Worm (Caenorhabditis elegans) whole organism, young adult: Measurements from ENCODE around the gene far-3.
A peak's percentile ranks its signal among the peaks of the same experiment; 100 is the strongest.

ENCODE experiments used
- C17E4.6 ChIP-seq: fragments of 200-800 bp; sonication (Bioruptor generic); IDR thresholded peaks from 2 replicates; pipeline ENCODE4 v1.3.6; 2022; ENCODE audit warnings: missing genetic modification reagents, missing genetic modification characterization, missing compliant biosample characterization
- F23B12.7 ChIP-seq: sonication (generic microtip); optimal IDR thresholded peaks from 2 replicates; lab custom pipeline; 2017; ENCODE audit warnings: missing genetic modification characterization, mild to moderate bottlenecking, missing compliant biosample characterization, antibody characterized with exemption, moderate library complexity; ENCODE audit not compliant: insufficient read depth
- F33H1.4 ChIP-seq: fragments of 200-800 bp; sonication (Bioruptor generic); IDR thresholded peaks from 2 replicates; pipeline ENCODE4 v1.3.6; 2022; ENCODE audit warnings: missing genetic modification reagents, missing genetic modification characterization, missing compliant biosample characterization
- K11D2.4 ChIP-seq: fragments of 200-800 bp; sonication (Bioruptor generic); IDR thresholded peaks from 2 replicates; pipeline ENCODE4 v1.3.6; 2022; ENCODE audit warnings: missing genetic modification reagents, missing genetic modification characterization, missing compliant biosample characterization
- K12H6.12 ChIP-seq: fragments of 200-800 bp; sonication (Bioruptor generic); optimal IDR thresholded peaks from 2 replicates; lab custom pipeline; 2018; ENCODE audit warnings: mild to moderate bottlenecking, missing genetic modification characterization, missing compliant biosample characterization
- ZK185.1 ChIP-seq: sonication (generic microtip); optimal IDR thresholded peaks from 2 replicates; lab custom pipeline; 2016; ENCODE audit warnings: mild to moderate bottlenecking, missing genetic modification characterization, missing compliant biosample characterization; ENCODE audit not compliant: poor library complexity, severe bottlenecking
- ama-1 ChIP-seq, 3 experiments: fragments of 150-350 bp in 1 of 3; sonication (generic microtip) in 2 of 3; optimal IDR thresholded peaks; 2 replicates each; lab custom pipeline; 2014 to 2018; ENCODE audit warnings: missing biosample characterization in 2 of 3, missing genetic modification characterization in 2 of 3, missing genetic modification reagents in 2 of 3
- atf-7 ChIP-seq: sonication (generic microtip); optimal IDR thresholded peaks from 2 replicates; lab custom pipeline; 2017; ENCODE audit warnings: mild to moderate bottlenecking, missing genetic modification characterization, missing compliant biosample characterization
- athp-1 ChIP-seq: sonication (generic microtip); optimal IDR thresholded peaks from 2 replicates; lab custom pipeline; 2017; ENCODE audit warnings: mild to moderate bottlenecking, missing genetic modification characterization, missing compliant biosample characterization
- attf-5 ChIP-seq: fragments of 200-800 bp; sonication (Bioruptor generic); optimal IDR thresholded peaks from 2 replicates; lab custom pipeline; 2018; ENCODE audit warnings: mild to moderate bottlenecking, missing genetic modification characterization, missing compliant biosample characterization
- attf-6 ChIP-seq: fragments of 200-800 bp; sonication (Bioruptor generic); IDR thresholded peaks from 2 replicates; pipeline ENCODE4 v1.3.6; 2022; ENCODE audit warnings: missing genetic modification reagents, missing genetic modification characterization, missing compliant biosample characterization
- cebp-1 ChIP-seq, 2 experiments: fragments of 200-800 bp in 1 of 2; sonication (Bioruptor generic) in 1 of 2; sonication (generic microtip) in 1 of 2; IDR thresholded peaks in 1 of 2; optimal IDR thresholded peaks in 1 of 2; 2 replicates each; pipeline versions ENCODE4 v1.3.6 to Lab custom; 2017 to 2022; ENCODE audit warnings: missing compliant biosample characterization in 2 of 2, missing genetic modification characterization in 2 of 2, mild to moderate bottlenecking in 1 of 2, missing genetic modification reagents in 1 of 2, moderate library complexity in 1 of 2
- ceh-100 ChIP-seq: fragments of 200-800 bp; sonication (Bioruptor generic); IDR thresholded peaks from 2 replicates; pipeline ENCODE4 v1.3.6; 2022; ENCODE audit warnings: missing genetic modification reagents, missing genetic modification characterization, missing compliant biosample characterization
- ceh-27 ChIP-seq: fragments of 200-800 bp; sonication (Bioruptor generic); optimal IDR thresholded peaks from 2 replicates; lab custom pipeline; 2018; ENCODE audit warnings: mild to moderate bottlenecking, missing genetic modification characterization, moderate library complexity, missing compliant biosample characterization
- ceh-79 ChIP-seq: sonication (generic microtip); optimal IDR thresholded peaks from 2 replicates; lab custom pipeline; 2017; ENCODE audit warnings: mild to moderate bottlenecking, missing genetic modification characterization, missing compliant biosample characterization
- efl-1 ChIP-seq: fragments of 150-350 bp; optimal IDR thresholded peaks from 2 replicates; lab custom pipeline; 2014; ENCODE audit warnings: missing biosample characterization, missing genetic modification reagents, missing genetic modification characterization
- egl-44 ChIP-seq: fragments of 200-800 bp; sonication (Bioruptor generic); IDR thresholded peaks from 2 replicates; pipeline ENCODE4 v1.3.6; 2022; ENCODE audit warnings: missing genetic modification reagents, missing genetic modification characterization, missing compliant biosample characterization
- him-1 ChIP-seq: sonication (generic microtip); optimal IDR thresholded peaks from 2 replicates; lab custom pipeline; 2016; ENCODE audit warnings: missing genotype, missing genetic modification reagents, missing genetic modification characterization, missing compliant biosample characterization
- hlh-26 ChIP-seq: fragments of 200-800 bp; sonication (Bioruptor generic); conservative IDR thresholded peaks from 2 replicates; pipeline ENCODE4 v1.3.6; 2022; ENCODE audit warnings: missing genetic modification reagents, missing genetic modification characterization, missing compliant biosample characterization
- hmg-1.2 ChIP-seq: fragments of 200-800 bp; sonication (Bioruptor generic); IDR thresholded peaks from 2 replicates; pipeline ENCODE4 v1.3.6; 2022; ENCODE audit warnings: missing genetic modification reagents, missing genetic modification characterization, missing compliant biosample characterization
- hmg-20 ChIP-seq: fragments of 200-800 bp; sonication (Bioruptor generic); IDR thresholded peaks from 2 replicates; pipeline ENCODE4 v1.3.6; 2022; ENCODE audit warnings: missing genetic modification reagents, missing genetic modification characterization, missing compliant biosample characterization
- hrde-1 ChIP-seq: sonication (generic microtip); optimal IDR thresholded peaks from 2 replicates; lab custom pipeline; 2016; ENCODE audit warnings: missing genetic modification characterization, mild to moderate bottlenecking, missing compliant biosample characterization, moderate library complexity, missing genotype, missing genetic modification reagents, borderline replicate concordance
- let-607 ChIP-seq, 2 experiments: fragments of 200-800 bp in 1 of 2; sonication (Bioruptor generic) in 1 of 2; sonication (generic microtip) in 1 of 2; optimal IDR thresholded peaks; 2 replicates each; lab custom pipeline; 2016 to 2018; ENCODE audit warnings: mild to moderate bottlenecking in 2 of 2, missing compliant biosample characterization in 2 of 2, missing genetic modification characterization in 2 of 2, moderate library complexity in 2 of 2, missing genotype in 1 of 2
- lin-26 ChIP-seq: fragments of 200-800 bp; sonication (Bioruptor generic); IDR thresholded peaks from 2 replicates; pipeline ENCODE4 v1.3.6; 2022; ENCODE audit warnings: missing genetic modification reagents, missing genetic modification characterization, missing compliant biosample characterization
- lin-35 ChIP-seq, 3 experiments: fragments of 150-350 bp in 2 of 3; sonication (generic microtip) in 1 of 3; optimal IDR thresholded peaks; 2 replicates each; lab custom pipeline; 2014 to 2018; ENCODE audit warnings: missing biosample characterization in 3 of 3, missing genetic modification characterization in 3 of 3, missing genetic modification reagents in 3 of 3
- madf-6 ChIP-seq: fragments of 200-800 bp; sonication (Bioruptor generic); IDR thresholded peaks from 2 replicates; pipeline ENCODE4 v1.3.6; 2022; ENCODE audit warnings: missing genetic modification reagents, missing genetic modification characterization, missing compliant biosample characterization
- nhr-179 ChIP-seq: sonication (generic microtip); optimal IDR thresholded peaks from 2 replicates; lab custom pipeline; 2016; ENCODE audit warnings: mild to moderate bottlenecking, missing genetic modification characterization, missing compliant biosample characterization
- nhr-80 ChIP-seq: sonication (generic microtip); optimal IDR thresholded peaks from 2 replicates; lab custom pipeline; 2016; ENCODE audit warnings: missing genetic modification characterization, missing compliant biosample characterization
- nhr-90 ChIP-seq: sonication (generic microtip); optimal IDR thresholded peaks from 2 replicates; lab custom pipeline; 2016; ENCODE audit warnings: missing genotype, mild to moderate bottlenecking, missing genetic modification characterization, missing compliant biosample characterization
- pbrm-1 ChIP-seq: fragments of 200-800 bp; sonication (Bioruptor generic); IDR thresholded peaks from 2 replicates; pipeline ENCODE4 v1.3.6; 2022; ENCODE audit warnings: missing genetic modification reagents, missing genetic modification characterization, missing compliant biosample characterization
- rcor-1 ChIP-seq: fragments of 200-800 bp; sonication (Bioruptor generic); IDR thresholded peaks from 2 replicates; pipeline ENCODE4 v1.3.6; 2022; ENCODE audit warnings: missing genetic modification reagents, missing genetic modification characterization, missing compliant biosample characterization
- rpc-1 ChIP-seq, 2 experiments: fragments of 150-350 bp in 1 of 2; sonication (generic microtip) in 1 of 2; optimal IDR thresholded peaks; 2 replicates each; lab custom pipeline; 2014 to 2018; ENCODE audit warnings: missing biosample characterization in 1 of 2, missing genetic modification characterization in 1 of 2, missing genetic modification reagents in 1 of 2, missing genotype in 1 of 2
- sea-2 ChIP-seq: fragments of 200-800 bp; sonication (Bioruptor generic); IDR thresholded peaks from 2 replicates; pipeline ENCODE4 v1.3.6; 2022; ENCODE audit warnings: missing genetic modification characterization, missing compliant biosample characterization
- snpc-4 ChIP-seq, 5 experiments: fragments of 150-350 bp in 1 of 5; sonication (generic microtip) in 4 of 5; optimal IDR thresholded peaks; 2 replicates each; lab custom pipeline; 2014 to 2018; ENCODE audit warnings: missing genetic modification characterization in 5 of 5, missing biosample characterization in 3 of 5, antibody characterized with exemption in 2 of 5, mild to moderate bottlenecking in 2 of 5, missing compliant biosample characterization in 2 of 5, missing genotype in 2 of 5, moderate library complexity in 2 of 5, missing genetic modification reagents in 1 of 5
- tbp1 ChIP-seq: fragments of 200-800 bp; sonication (Bioruptor generic); optimal IDR thresholded peaks from 2 replicates; lab custom pipeline; 2018; ENCODE audit warnings: mild to moderate bottlenecking, missing genetic modification characterization, missing compliant biosample characterization
- unc-62 ChIP-seq: fragments of 150-350 bp; optimal IDR thresholded peaks from 2 replicates; lab custom pipeline; 2014; ENCODE audit warnings: missing biosample characterization, missing genetic modification reagents, missing genetic modification characterization
- ztf-18 ChIP-seq: sonication (generic microtip); optimal IDR thresholded peaks from 2 replicates; lab custom pipeline; 2016; ENCODE audit warnings: missing genotype, mild to moderate bottlenecking, missing genetic modification characterization, missing compliant biosample characterization
- ztf-22 ChIP-seq: fragments of 200-800 bp; sonication (Bioruptor generic); optimal IDR thresholded peaks from 2 replicates; lab custom pipeline; 2018; ENCODE audit warnings: mild to moderate bottlenecking, missing genetic modification characterization, moderate library complexity, missing compliant biosample characterization
- ztf-25 ChIP-seq: fragments of 200-800 bp; sonication (Bioruptor generic); IDR thresholded peaks from 2 replicates; pipeline ENCODE4 v1.3.6; 2022; ENCODE audit warnings: missing genetic modification reagents, missing genetic modification characterization, missing compliant biosample characterization
- ztf-28 ChIP-seq: fragments of 200-800 bp; sonication (Bioruptor generic); IDR thresholded peaks from 2 replicates; pipeline ENCODE4 v1.3.6; 2022; ENCODE audit warnings: missing genetic modification reagents, missing genetic modification characterization, missing compliant biosample characterization
- ztf-3 ChIP-seq: fragments of 200-800 bp; sonication (Bioruptor generic); optimal IDR thresholded peaks from 2 replicates; lab custom pipeline; 2018; ENCODE audit warnings: mild to moderate bottlenecking, missing genetic modification characterization, missing compliant biosample characterization

far-3 gene

ce11 chrV:13013844-13014243, 16.5 kb upstream of the far-3 start, which contains the start of gene F15B9.6:
Gene F15B9.6 (plus strand): TSS chrV:13014144.
- TF ChIP-seq ceh-79 = no peak
- no peak for TF ChIP-seq efl-1 (GFP tag; lab: Kevin White, UChicago)
- no peak for TF ChIP-seq lin-35 (GFP tag; optimal IDR thresholded peaks at IDR 0.05; lab: Kevin White, UChicago)
- TF ChIP-seq ztf-18 (tag; lab: Kevin White, UChicago) = no peak
- TF ChIP-seq egl-44 (GFP tag; lab: Robert Waterston, UW) = no peak
- TF ChIP-seq F23B12.7 = no peak
- TF ChIP-seq, all 124 proteins: peak for 0

ce11 chrV:13013158-13013557, 15.8 kb upstream of the far-3 start, which contains the start of gene try-10:
Gene try-10 (minus strand): TSS chrV:13013258.
- no peak for TF ChIP-seq attf-5 (GFP tag; lab: Kevin White, UChicago)
- TF ChIP-seq F33H1.4 (GFP tag; lab: Robert Waterston, UW) = no peak
- no peak for TF ChIP-seq ztf-18 (tag; lab: Kevin White, UChicago)

DNA sequence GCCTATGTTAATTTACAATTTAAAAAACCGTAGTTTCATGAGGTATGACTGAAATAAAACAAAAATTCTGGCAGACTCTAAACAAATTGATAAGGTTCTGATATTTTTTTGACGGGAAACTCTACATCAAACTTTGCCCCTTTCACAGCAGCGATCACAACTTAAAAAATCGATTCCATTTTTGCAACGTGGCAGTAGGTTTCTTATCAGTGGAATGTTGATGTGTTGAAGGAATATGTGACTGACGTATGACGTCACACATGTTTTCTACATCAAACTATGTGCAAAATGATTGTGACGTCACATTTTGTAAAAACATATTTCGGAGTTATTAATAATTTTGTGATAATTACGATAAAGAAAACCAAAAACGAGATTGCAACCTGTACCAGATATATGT, 14.6 kb upstream of the far-3 start:
- TF ChIP-seq athp-1 (tag; lab: Kevin White, UChicago) (no peak), ceh-100 (no peak), tbp1 (GFP tag; lab: Kevin White, UChicago) (peak; percentile 1), rpc-1 (optimal IDR thresholded peaks at IDR 0.05; lab: Kevin White, UChicago) (no peak), rpc-1 (tag; optimal IDR thresholded peaks at IDR 0.05; lab: Kevin White, UChicago) (no peak), rcor-1 (no peak), hmg-20 (GFP tag; lab: Robert Waterston, UW) (no peak), K12H6.12 (tag; lab: Kevin White, UChicago) (no peak), nhr-179 (tag; lab: Kevin White, UChicago) (no peak), madf-6 (GFP tag; lab: Robert Waterston, UW) (no peak), K11D2.4 (no peak), C17E4.6 (no peak), lin-26 (GFP tag; lab: Robert Waterston, UW) (no peak), hmg-1.2 (GFP tag; lab: Robert Waterston, UW) (no peak), nhr-80 (tag; lab: Kevin White, UChicago) (peak; percentile 69), ztf-3 (GFP tag; lab: Kevin White, UChicago) (no peak), him-1 (tag; lab: Kevin White, UChicago) (no peak), ceh-27 (GFP tag; lab: Kevin White, UChicago) (no peak), nhr-90 (no peak), ZK185.1 (tag; lab: Kevin White, UChicago) (no peak), unc-62 (GFP tag; lab: Kevin White, UChicago) (peak; percentile 22), atf-7 (tag; lab: Kevin White, UChicago) (peak; percentile 87), snpc-4 (GFP tag; optimal IDR thresholded peaks at IDR 0.05; lab: Kevin White, UChicago) (no peak), snpc-4 (tag; optimal IDR thresholded peaks at IDR 0.05; lab: Kevin White, UChicago) (no peak), hlh-26 (no peak), ztf-22 (GFP tag; lab: Kevin White, UChicago) (no peak), ama-1 (optimal IDR thresholded peaks at IDR 0.05; lab: Kevin White, UChicago) (no peak), ama-1 (GFP tag; optimal IDR thresholded peaks at IDR 0.05; lab: Kevin White, UChicago) (no peak), ztf-25 (GFP tag; lab: Robert Waterston, UW) (no peak), pbrm-1 (GFP tag; lab: Robert Waterston, UW) (no peak), let-607 (tag; optimal IDR thresholded peaks at IDR 0.05; lab: Kevin White, UChicago) (peak; percentile 58 to 92), attf-6 (GFP tag; lab: Robert Waterston, UW) (no peak), sea-2 (GFP tag; lab: Robert Waterston, UW) (no peak), hrde-1 (no peak), F33H1.4 (GFP tag; lab: Robert Waterston, UW) (no peak), ztf-28 (no peak), cebp-1 (GFP tag; IDR thresholded peaks at IDR 0.05; lab: Robert Waterston, UW) (no peak), cebp-1 (tag; optimal IDR thresholded peaks at IDR 0.05; lab: Kevin White, UChicago) (peak; percentile 23)
